Fruit fly (Drosophila melanogaster) whole organism, embryonic: ENCODE results near the gene Apt1.

Source experiments
- CG1024 ChIP-seq: fragments of 200-800 bp; sonication (Bioruptor generic); IDR thresholded peaks from 2 replicates; pipeline ENCODE4 v1.3.6; 2022; ENCODE audit warnings: missing biosample characterization, missing genetic modification characterization
- CG10267 ChIP-seq: fragments of 200-800 bp; sonication (Bioruptor generic); optimal IDR thresholded peaks from 2 replicates; lab custom pipeline; 2018; ENCODE audit warnings: missing biosample characterization, mild to moderate bottlenecking, missing genetic modification characterization, moderate library complexity
- CG12744 ChIP-seq: fragments of 200-800 bp; sonication (Bioruptor generic); optimal IDR thresholded peaks from 2 replicates; lab custom pipeline; 2016; ENCODE audit warnings: missing biosample characterization, missing genetic modification characterization
- CG13287 ChIP-seq: fragments of 200-800 bp; sonication (Bioruptor generic); IDR thresholded peaks from 2 replicates; pipeline ENCODE4 v1.3.6; 2022; ENCODE audit warnings: missing biosample characterization, missing genetic modification characterization; ENCODE audit not compliant: partially characterized antibody
- CG13624 ChIP-seq: fragments of 200-800 bp; sonication (Bioruptor generic); optimal IDR thresholded peaks from 2 replicates; lab custom pipeline; 2016; ENCODE audit warnings: missing biosample characterization, missing genetic modification characterization
- CG13894 ChIP-seq: fragments of 200-800 bp; sonication (Bioruptor generic); optimal IDR thresholded peaks from 3 replicates; lab custom pipeline; 2018; ENCODE audit warnings: missing biosample characterization, mild to moderate bottlenecking, missing genetic modification characterization, moderate library complexity
- CG14050 ChIP-seq: fragments of 200-800 bp; sonication (Bioruptor generic); IDR thresholded peaks from 3 replicates; pipeline ENCODE4 v1.3.6; 2022; ENCODE audit warnings: missing biosample characterization, missing genetic modification characterization
- CG14860 ChIP-seq: fragments of 200-800 bp; sonication (Bioruptor generic); IDR thresholded peaks from 3 replicates; pipeline ENCODE4 v1.3.6; 2022; ENCODE audit warnings: missing biosample characterization, missing genetic modification characterization; ENCODE audit not compliant: partially characterized antibody
- CG15696 ChIP-seq: fragments of 200-800 bp; sonication (Bioruptor generic); optimal IDR thresholded peaks from 2 replicates; lab custom pipeline; 2019; ENCODE audit warnings: missing biosample characterization, mild to moderate bottlenecking, missing genetic modification characterization, moderate library complexity
- CG1647 ChIP-seq: fragments of 200-800 bp; sonication (Bioruptor generic); optimal IDR thresholded peaks from 3 replicates; lab custom pipeline; 2016; ENCODE audit warnings: missing biosample characterization, missing genetic modification characterization
- CG18262 ChIP-seq: fragments of 200-800 bp; optimal IDR thresholded peaks from 3 replicates; lab custom pipeline; 2019; ENCODE audit warnings: missing biosample characterization, mild to moderate bottlenecking, missing genetic modification characterization, moderate library complexity
- CG2116 ChIP-seq: fragments of 200-800 bp; sonication (Bioruptor generic); optimal IDR thresholded peaks from 3 replicates; lab custom pipeline; 2018; ENCODE audit warnings: missing biosample characterization, mild to moderate bottlenecking, missing genetic modification characterization
- CG2199 ChIP-seq: fragments of 200-800 bp; sonication (Bioruptor generic); IDR thresholded peaks from 3 replicates; pipeline ENCODE4 v1.3.6; 2022; ENCODE audit warnings: missing biosample characterization, missing genetic modification characterization
- CG30403 ChIP-seq: fragments of 200-800 bp; sonication (Bioruptor generic); optimal IDR thresholded peaks from 3 replicates; lab custom pipeline; 2016; ENCODE audit warnings: missing biosample characterization, missing genetic modification characterization
- CG31388 ChIP-seq: fragments of 200-800 bp; sonication (Bioruptor generic); optimal IDR thresholded peaks from 2 replicates; lab custom pipeline; 2016; ENCODE audit warnings: missing biosample characterization, missing genetic modification characterization
- CG32767 ChIP-seq: fragments of 200-800 bp; sonication (Bioruptor generic); IDR thresholded peaks from 2 replicates; pipeline ENCODE4 v1.3.6; 2022; ENCODE audit warnings: missing biosample characterization, missing genetic modification characterization
- CG5245 ChIP-seq: fragments of 200-800 bp; sonication (Bioruptor generic); optimal IDR thresholded peaks from 3 replicates; lab custom pipeline; 2016; ENCODE audit warnings: missing biosample characterization, missing genetic modification characterization
- CG6765 ChIP-seq: fragments of 200-800 bp; sonication (Bioruptor generic); optimal IDR thresholded peaks from 3 replicates; lab custom pipeline; 2017; ENCODE audit warnings: missing biosample characterization, mild to moderate bottlenecking, missing genetic modification characterization
- CG7963 ChIP-seq: fragments of 200-800 bp; sonication (Bioruptor generic); IDR thresholded peaks from 3 replicates; pipeline ENCODE4 v1.3.6; 2022; ENCODE audit warnings: missing biosample characterization, missing genetic modification characterization; ENCODE audit not compliant: partially characterized antibody
- CG7987 ChIP-seq: fragments of 200-800 bp; sonication (Bioruptor generic); optimal IDR thresholded peaks from 2 replicates; lab custom pipeline; 2018; ENCODE audit warnings: missing biosample characterization, mild to moderate bottlenecking, missing genetic modification characterization, moderate library complexity
- CG8478 ChIP-seq: fragments of >200 bp; optimal IDR thresholded peaks from 2 replicates; lab custom pipeline; 2018
- CG9215 ChIP-seq: fragments of 200-800 bp; sonication (Bioruptor generic); IDR thresholded peaks from 2 replicates; pipeline ENCODE4 v1.3.6; 2022; ENCODE audit warnings: missing biosample characterization, missing genetic modification characterization
- CG9437 ChIP-seq: fragments of 200-800 bp; sonication (Bioruptor generic); optimal IDR thresholded peaks from 2 replicates; lab custom pipeline; 2018; ENCODE audit warnings: missing biosample characterization, mild to moderate bottlenecking, missing genetic modification characterization
- CG9609 ChIP-seq: fragments of 200-800 bp; sonication (Bioruptor generic); optimal IDR thresholded peaks from 3 replicates; lab custom pipeline; 2016; ENCODE audit warnings: missing biosample characterization, missing genetic modification characterization
- CG9876 ChIP-seq: fragments of 200-800 bp; sonication (Bioruptor generic); optimal IDR thresholded peaks from 2 replicates; lab custom pipeline; 2016; ENCODE audit warnings: missing biosample characterization, missing genetic modification characterization
- CoRest ChIP-seq: fragments of 200-800 bp; sonication (Bioruptor generic); optimal IDR thresholded peaks from 3 replicates; lab custom pipeline; 2018; ENCODE audit warnings: missing biosample characterization, mild to moderate bottlenecking, missing genetic modification characterization, moderate library complexity
- D ChIP-seq, 2 experiments: fragments of 200-800 bp in 1 of 2; fragments of >200 bp in 1 of 2; sonication (Bioruptor generic) in 1 of 2; optimal IDR thresholded peaks; 2 replicates in 1 of 2; 3 replicates in 1 of 2; lab custom pipeline; 2017; ENCODE audit warnings: mild to moderate bottlenecking in 1 of 2, missing biosample characterization in 1 of 2, missing genetic modification characterization in 1 of 2, missing genetic modification reagents in 1 of 2
- E2f2 ChIP-seq: fragments of 200-800 bp; sonication (Bioruptor generic); IDR thresholded peaks from 2 replicates; pipeline ENCODE4 v1.3.6; 2022; ENCODE audit warnings: missing biosample characterization, missing genetic modification characterization
- Fer3 ChIP-seq: fragments of 200-800 bp; sonication (Bioruptor generic); optimal IDR thresholded peaks from 2 replicates; lab custom pipeline; 2018; ENCODE audit warnings: missing biosample characterization, mild to moderate bottlenecking, missing genetic modification characterization, moderate library complexity
- MBD-R2 ChIP-seq: fragments of 200-800 bp; sonication (Bioruptor generic); IDR thresholded peaks from 2 replicates; pipeline ENCODE4 v1.3.6; 2022; ENCODE audit warnings: missing biosample characterization, missing genetic modification characterization
- MESR4 ChIP-seq: fragments of 200-800 bp; sonication (Bioruptor generic); optimal IDR thresholded peaks from 2 replicates; lab custom pipeline; 2018; ENCODE audit warnings: missing biosample characterization, mild to moderate bottlenecking, missing genetic modification characterization, moderate library complexity
- Meics ChIP-seq: fragments of 200-800 bp; sonication (Bioruptor generic); optimal IDR thresholded peaks from 2 replicates; lab custom pipeline; 2017; ENCODE audit warnings: missing biosample characterization, mild to moderate bottlenecking, missing genetic modification characterization
- Mes4 ChIP-seq: fragments of 200-800 bp; sonication (Bioruptor generic); optimal IDR thresholded peaks from 2 replicates; lab custom pipeline; 2016; ENCODE audit warnings: missing biosample characterization, missing genetic modification characterization
- Myb ChIP-seq: fragments of 200-800 bp; sonication (Bioruptor generic); optimal IDR thresholded peaks from 2 replicates; lab custom pipeline; 2016; ENCODE audit warnings: missing biosample characterization, missing genetic modification characterization
- Xrp1 ChIP-seq: fragments of 200-800 bp; sonication (Bioruptor generic); IDR thresholded peaks from 2 replicates; pipeline ENCODE4 v1.3.6; 2022; ENCODE audit warnings: missing biosample characterization, missing genetic modification characterization
- cad ChIP-seq: fragments of >200 bp; optimal IDR thresholded peaks from 2 replicates; lab custom pipeline; 2017; ENCODE audit warnings: missing biosample characterization, missing genetic modification characterization
- ci ChIP-seq: fragments of 200-800 bp; sonication (Bioruptor generic); IDR thresholded peaks from 3 replicates; pipeline ENCODE4 v1.3.6; 2022; ENCODE audit warnings: missing biosample characterization, missing genetic modification characterization
- crol ChIP-seq: fragments of 200-800 bp; sonication (Bioruptor generic); IDR thresholded peaks from 2 replicates; pipeline ENCODE4 v1.3.6; 2022; ENCODE audit warnings: missing biosample characterization, missing genetic modification characterization
- dan ChIP-seq: fragments of 200-800 bp; sonication (Bioruptor generic); IDR thresholded peaks from 2 replicates; pipeline ENCODE4 v1.3.6; 2022; ENCODE audit warnings: missing biosample characterization, missing genetic modification characterization
- dmrt99B ChIP-seq: fragments of 200-800 bp; sonication (Bioruptor generic); optimal IDR thresholded peaks from 2 replicates; lab custom pipeline; 2018; ENCODE audit warnings: missing biosample characterization, mild to moderate bottlenecking, missing genetic modification characterization, moderate library complexity
- gem ChIP-seq: fragments of 200-800 bp; sonication (Bioruptor generic); optimal IDR thresholded peaks from 2 replicates; lab custom pipeline; 2019; ENCODE audit warnings: missing biosample characterization, mild to moderate bottlenecking, missing genetic modification characterization, moderate library complexity
- gfzf ChIP-seq: fragments of 200-800 bp; sonication (Bioruptor generic); optimal IDR thresholded peaks from 2 replicates; lab custom pipeline; 2016; ENCODE audit warnings: missing biosample characterization, mild to moderate bottlenecking, missing genetic modification characterization, moderate library complexity
- grn ChIP-seq: fragments of 200-800 bp; sonication (Bioruptor generic); optimal IDR thresholded peaks from 3 replicates; lab custom pipeline; 2017; ENCODE audit warnings: missing biosample characterization, missing genetic modification characterization
- hb ChIP-seq: fragments of 200-800 bp; sonication (Bioruptor generic); IDR thresholded peaks from 3 replicates; pipeline ENCODE4 v1.3.6; 2022; ENCODE audit warnings: missing biosample characterization, missing genetic modification characterization; ENCODE audit not compliant: partially characterized antibody
- maf-S ChIP-seq: fragments of 200-800 bp; sonication (Bioruptor generic); optimal IDR thresholded peaks from 2 replicates; lab custom pipeline; 2016; ENCODE audit warnings: missing biosample characterization, missing genetic modification characterization
- org-1 ChIP-seq: fragments of 200-800 bp; sonication (Bioruptor generic); optimal IDR thresholded peaks from 2 replicates; lab custom pipeline; 2017; ENCODE audit warnings: missing biosample characterization, missing genetic modification characterization
- pb ChIP-seq: fragments of 200-800 bp; sonication (Bioruptor generic); optimal IDR thresholded peaks from 3 replicates; lab custom pipeline; 2016; ENCODE audit warnings: missing biosample characterization, missing genetic modification characterization
- pfk ChIP-seq: fragments of 200-800 bp; sonication (Bioruptor generic); optimal IDR thresholded peaks from 2 replicates; lab custom pipeline; 2018; ENCODE audit warnings: missing biosample characterization, mild to moderate bottlenecking, missing genetic modification characterization, moderate library complexity
- sens ChIP-seq: fragments of 200-800 bp; sonication (Bioruptor generic); peaks from one replicate; lab custom pipeline; 2016; ENCODE audit warnings: missing biosample characterization, missing genetic modification characterization
- tap ChIP-seq: fragments of 200-800 bp; optimal IDR thresholded peaks from 3 replicates; lab custom pipeline; 2019; ENCODE audit warnings: missing biosample characterization, mild to moderate bottlenecking, missing genetic modification characterization, moderate library complexity
- trem ChIP-seq: fragments of 200-800 bp; optimal IDR thresholded peaks from 3 replicates; lab custom pipeline; 2019; ENCODE audit warnings: missing biosample characterization, mild to moderate bottlenecking, missing genetic modification characterization, moderate library complexity

Apt1 gene

DNA sequence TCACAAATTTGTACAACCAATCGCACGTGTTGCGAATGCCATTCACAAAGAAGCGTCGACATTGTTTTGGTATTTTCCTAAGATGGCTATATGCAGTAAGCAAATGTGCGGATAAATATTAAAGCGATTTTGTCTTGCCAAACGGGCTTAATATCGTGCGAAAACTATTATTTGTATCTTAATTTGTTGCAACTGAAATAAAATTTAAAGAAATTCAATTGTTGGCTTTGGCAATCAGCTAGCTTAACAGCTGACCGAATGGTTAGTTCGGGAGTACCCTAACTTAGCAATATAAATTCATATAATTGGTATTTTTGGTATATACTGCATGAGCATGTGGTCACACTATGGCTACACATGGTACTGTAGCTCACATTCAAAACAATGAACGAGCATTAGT lies 20.6 kb downstream of the Apt1 start, which contains the start of the genes RIOK1 and Polr3H (continued):
- no peak for TF ChIP-seq gem (tag; lab: Kevin White, UChicago)
- TF ChIP-seq CG9609 (GFP tag; lab: Kevin White, UChicago): peak; percentile 76
- TF ChIP-seq Myb (GFP tag; lab: Kevin White, UChicago): peak; percentile 37
- no peak for TF ChIP-seq CG14860 (GFP tag; lab: Robert Waterston, UW)
- TF ChIP-seq CG15696 (tag; lab: Kevin White, UChicago): peak; percentile 4
- TF ChIP-seq crol (GFP tag; lab: Robert Waterston, UW): no peak
- TF ChIP-seq CG2199: 0 out of 3 replicates have a peak, but pooled peaks have one; percentile 20
- peak; percentile 7 for TF ChIP-seq CG7987 (GFP tag; lab: Kevin White, UChicago)
- TF ChIP-seq CG9437: no peak
- 0 out of 2 replicates have a peak, but pooled peaks have one; percentile 21 for TF ChIP-seq CG1024
- peak; percentile 38; the same call in 1 of the 3 replicates for TF ChIP-seq CG14050 (GFP tag; lab: Robert Waterston, UW)
- TF ChIP-seq gfzf: peak; percentile 62
- no peak for TF ChIP-seq CG13894 (tag; lab: Kevin White, UChicago)
- TF ChIP-seq CG5245: peak; percentile 47
- TF ChIP-seq Fer3 (tag; lab: Kevin White, UChicago): peak; percentile 67
- TF ChIP-seq MBD-R2 (GFP tag; lab: Robert Waterston, UW): peak; percentile 88
- TF ChIP-seq org-1: no peak
- no peak for TF ChIP-seq pfk (GFP tag; lab: Kevin White, UChicago)
- TF ChIP-seq grn (GFP tag; lab: Kevin White, UChicago): no peak
- TF ChIP-seq tap (tag; lab: Kevin White, UChicago): no peak
- TF ChIP-seq CG13287 (GFP tag; lab: Robert Waterston, UW): peak; percentile 55; the same call in 1 of the 2 replicates
- TF ChIP-seq Xrp1 (GFP tag; lab: Robert Waterston, UW): peak; percentile 67; the same call in 1 of the 2 replicates
- no peak for TF ChIP-seq CG7963 (GFP tag; lab: Robert Waterston, UW)
- peak; percentile 66 for TF ChIP-seq CG30403
- no peak for TF ChIP-seq CG6765 (GFP tag; lab: Kevin White, UChicago)
- no peak for TF ChIP-seq CoRest (tag; lab: Kevin White, UChicago)
- TF ChIP-seq CG9876 (GFP tag; lab: Kevin White, UChicago): peak; percentile 30
- TF ChIP-seq dan: no peak
- no peak for TF ChIP-seq hb (GFP tag; lab: Robert Waterston, UW)
- TF ChIP-seq CG10267 (tag; lab: Kevin White, UChicago): peak; percentile 69
- TF ChIP-seq ci: peak; percentile 65; the same call in 2 of the 3 replicates
- peak; percentile 49 for TF ChIP-seq maf-S
- TF ChIP-seq CG18262 (tag; lab: Kevin White, UChicago): no peak
- TF ChIP-seq CG2116 (GFP tag; lab: Kevin White, UChicago): peak; percentile 53
- no peak for TF ChIP-seq CG12744
- TF ChIP-seq dmrt99B: no peak
- peak; percentile 97 for TF ChIP-seq sens (GFP tag; lab: Kevin White, UChicago)
- TF ChIP-seq CG31388 (GFP tag; lab: Kevin White, UChicago): peak; percentile 54
- no peak for TF ChIP-seq cad (GFP tag; lab: Kevin White, UChicago)
- TF ChIP-seq D (optimal IDR thresholded peaks at IDR 0.05; lab: Kevin White, UChicago): no peak
- no peak for TF ChIP-seq D (GFP tag; optimal IDR thresholded peaks at IDR 0.05; lab: Kevin White, UChicago)
- TF ChIP-seq Mes4: peak; percentile 58
- peak; percentile 40; the same call in 1 of the 2 replicates for TF ChIP-seq CG9215 (GFP tag; lab: Robert Waterston, UW)
- peak; percentile 64 for TF ChIP-seq Meics (GFP tag; lab: Kevin White, UChicago)
- peak; percentile 11; the same call in 1 of the 2 replicates for TF ChIP-seq CG32767 (GFP tag; lab: Robert Waterston, UW)
- TF ChIP-seq MESR4 (GFP tag; lab: Kevin White, UChicago): peak; percentile 15
- peak; percentile 67 for TF ChIP-seq E2f2 (GFP tag; lab: Robert Waterston, UW)
- no peak for TF ChIP-seq pb (GFP tag; lab: Kevin White, UChicago)
- peak; percentile 70 for TF ChIP-seq trem
- TF ChIP-seq CG1647 (GFP tag; lab: Kevin White, UChicago): peak; percentile 43
- no peak for TF ChIP-seq CG8478 (lab: Kevin White, UChicago)
- peak; percentile 80 for TF ChIP-seq CG13624 (GFP tag; lab: Kevin White, UChicago)
